Fruit fly (Drosophila melanogaster) whole organism, wandering third instar larva: Measurements from ENCODE around the gene haf.

Experiments used
- Hr78 ChIP-seq: fragments of >200 bp; optimal IDR thresholded peaks from 2 replicates; lab custom pipeline; 2017; ENCODE audit warnings: missing biosample characterization, missing genetic modification characterization
- psq ChIP-seq: fragments of 200-800 bp; sonication (Bioruptor generic); optimal IDR thresholded peaks from 3 replicates; lab custom pipeline; 2017; ENCODE audit warnings: missing biosample characterization, mild to moderate bottlenecking, missing genetic modification characterization, moderate library complexity

DNA sequence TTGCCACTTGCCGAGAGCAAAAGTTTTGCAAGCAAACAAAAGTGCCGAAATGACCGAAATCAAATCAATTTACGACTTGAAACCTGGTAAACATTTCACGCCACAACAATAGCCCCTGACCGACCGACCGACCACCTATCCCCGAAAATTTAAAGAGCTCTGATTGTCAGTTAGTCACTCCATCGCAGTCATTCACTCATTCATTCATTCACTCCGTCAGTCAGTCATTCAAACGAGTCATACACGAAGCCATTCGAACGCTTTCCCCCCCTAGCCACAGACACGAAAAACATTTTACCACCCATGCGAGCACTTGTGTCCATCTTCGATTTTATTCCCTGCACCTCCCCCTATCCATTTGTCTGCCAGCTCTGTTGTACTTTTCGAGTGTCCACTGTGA is 7.1 kb upstream of the haf start:
- TF ChIP-seq psq (GFP tag; lab: Kevin White, UChicago) (no peak), Hr78 (GFP tag; lab: Kevin White, UChicago) (no peak)
